Fruit fly (Drosophila melanogaster): Measurements from ENCODE around the gene Pka-C3.

The Pka-C3 gene

dm6 chr3L:15988039-15988546 lies 33.5 kb upstream of the Pka-C3 start, which contains the start of gene Hip14:
Hip14 (plus strand) TSS chr3L:15988236.
- TF ChIP-seq bab1 (GFP tag; optimal IDR thresholded peaks at IDR 0.05) (peak; percentile 11), cnc (optimal IDR thresholded peaks at IDR 0.05) (no peak), ovo (GFP tag; optimal IDR thresholded peaks at IDR 0.05) (no peak), Crg-1 (GFP tag; optimal IDR thresholded peaks at IDR 0.05) (peak; percentile 10), CG33017 (tag; optimal IDR thresholded peaks at IDR 0.05) (peak; percentile 16), Clk (GFP tag; optimal IDR thresholded peaks at IDR 0.05) (no peak), toe (GFP tag; optimal IDR thresholded peaks at IDR 0.05) (no peak), cic (GFP tag; optimal IDR thresholded peaks at IDR 0.05) (peak; percentile 16), tj (GFP tag; optimal IDR thresholded peaks at IDR 0.05) (no peak), CG12768 (GFP tag; optimal IDR thresholded peaks at IDR 0.05) (peak; percentile 65), CG7045 (GFP tag; optimal IDR thresholded peaks at IDR 0.05) (peak; percentile 12), pad (GFP tag; optimal IDR thresholded peaks at IDR 0.05) (peak; percentile 95), CG7101 (tag; optimal IDR thresholded peaks at IDR 0.05) (peak; percentile 58), CG11617 (GFP tag; optimal IDR thresholded peaks at IDR 0.05) (peak; percentile 51), CG5204 (GFP tag; optimal IDR thresholded peaks at IDR 0.05) (no peak), CG14711 (tag; optimal IDR thresholded peaks at IDR 0.05) (peak; percentile 24), CG1620 (GFP tag; optimal IDR thresholded peaks at IDR 0.05) (peak; percentile 25)

dm6 chr3L:15987635-15988034 lies 33.0 kb upstream of the Pka-C3 start, which contains the start of gene PolD1:
PolD1 (minus strand) TSS chr3L:15987815.
- TF ChIP-seq kay (GFP tag; ENCODE audit: borderline replicate concordance) (no peak), CG1620 (GFP tag; optimal IDR thresholded peaks at IDR 0.05) (no peak), cic (GFP tag; optimal IDR thresholded peaks at IDR 0.05) (no peak), CG5204 (GFP tag; optimal IDR thresholded peaks at IDR 0.05) (no peak), CG7101 (tag; optimal IDR thresholded peaks at IDR 0.05) (no peak), CG33017 (tag; optimal IDR thresholded peaks at IDR 0.05) (no peak), CG14711 (tag; optimal IDR thresholded peaks at IDR 0.05) (no peak), CG11617 (GFP tag; optimal IDR thresholded peaks at IDR 0.05) (no peak), cnc (optimal IDR thresholded peaks at IDR 0.05) (no peak), Mnt (GFP tag; optimal IDR thresholded peaks at IDR 0.05) (no peak), bab1 (GFP tag; optimal IDR thresholded peaks at IDR 0.05) (no peak), Crg-1 (GFP tag; optimal IDR thresholded peaks at IDR 0.05) (no peak), toe (GFP tag; optimal IDR thresholded peaks at IDR 0.05) (no peak), ovo (GFP tag; optimal IDR thresholded peaks at IDR 0.05) (no peak), CG7045 (GFP tag; optimal IDR thresholded peaks at IDR 0.05) (no peak), CG12768 (GFP tag; optimal IDR thresholded peaks at IDR 0.05) (no peak), Clk (GFP tag; optimal IDR thresholded peaks at IDR 0.05) (no peak)

- peak; percentile 99 for TF ChIP-seq CG7045 (GFP tag; optimal IDR thresholded peaks at IDR 0.05)
- TF ChIP-seq CG1620 (GFP tag; optimal IDR thresholded peaks at IDR 0.05), result peak; percentile 97
- TF ChIP-seq pad (GFP tag; optimal IDR thresholded peaks at IDR 0.05), result peak; percentile 95
- TF ChIP-seq CG14711 (tag; optimal IDR thresholded peaks at IDR 0.05), result peak; percentile 98
- TF ChIP-seq Hr96 (GFP tag; optimal IDR thresholded peaks at IDR 0.05), result peak; percentile 95
- TF ChIP-seq kay (GFP tag; ENCODE audit: borderline replicate concordance), result no peak
- peak; percentile 98 for TF ChIP-seq CG33017 (tag; optimal IDR thresholded peaks at IDR 0.05)
- peak; percentile 99 for TF ChIP-seq Clk (GFP tag; optimal IDR thresholded peaks at IDR 0.05)
- TF ChIP-seq toe (GFP tag; optimal IDR thresholded peaks at IDR 0.05), result peak; percentile 99
- no peak for TF ChIP-seq cnc (optimal IDR thresholded peaks at IDR 0.05)
- TF ChIP-seq Crg-1 (GFP tag; optimal IDR thresholded peaks at IDR 0.05), result peak; percentile 97
- peak; percentile 98 for TF ChIP-seq ovo (GFP tag; optimal IDR thresholded peaks at IDR 0.05)
- peak; percentile 93 for TF ChIP-seq cic (GFP tag; optimal IDR thresholded peaks at IDR 0.05)
- peak; percentile 95 for TF ChIP-seq Mnt (GFP tag; optimal IDR thresholded peaks at IDR 0.05)
- peak; percentile 99 for TF ChIP-seq CG7101 (tag; optimal IDR thresholded peaks at IDR 0.05)
- peak; percentile 99 for TF ChIP-seq CG11617 (GFP tag; optimal IDR thresholded peaks at IDR 0.05)
- peak; percentile 99 for TF ChIP-seq CG12768 (GFP tag; optimal IDR thresholded peaks at IDR 0.05)
- peak; percentile 97 for TF ChIP-seq CG5204 (GFP tag; optimal IDR thresholded peaks at IDR 0.05)
- peak; percentile 93 for TF ChIP-seq tj (GFP tag; optimal IDR thresholded peaks at IDR 0.05)
- peak; percentile 99 for TF ChIP-seq bab1 (GFP tag; optimal IDR thresholded peaks at IDR 0.05)
These were observed 28.3 kb upstream of the Pka-C3 start, which contains the start of the genes brm and Arl1 for dm6 chr3L:15982783-15983432. brm (minus strand) TSS chr3L:15982869. Arl1 (plus strand) TSS chr3L:15983135.

DNA sequence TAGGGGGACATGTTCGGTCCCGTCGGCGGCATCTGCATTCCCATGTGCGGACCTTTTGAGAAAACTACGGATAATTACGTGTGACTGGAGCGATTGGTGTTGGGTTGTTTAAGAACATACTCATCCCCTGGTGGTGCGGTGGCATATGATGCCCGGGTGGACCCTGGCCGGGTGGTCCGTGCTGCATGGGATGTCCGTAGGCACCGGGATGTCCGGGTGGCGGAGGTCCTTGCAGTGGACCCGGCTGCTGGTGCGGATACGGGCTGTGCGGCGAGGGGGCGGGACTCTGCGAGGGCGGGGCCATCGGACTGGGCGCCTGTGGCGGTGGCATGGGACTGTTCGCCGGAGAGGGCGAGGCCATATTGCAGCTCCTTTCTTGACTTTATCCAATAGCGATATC lies 27.6 kb upstream of the Pka-C3 start:
- no peak for TF ChIP-seq kay (GFP tag; ENCODE audit: borderline replicate concordance)
- no peak for TF ChIP-seq pad (GFP tag; optimal IDR thresholded peaks at IDR 0.05)
- TF ChIP-seq ovo (GFP tag; optimal IDR thresholded peaks at IDR 0.05), result no peak
- no peak for TF ChIP-seq Hr96 (GFP tag; optimal IDR thresholded peaks at IDR 0.05)
- no peak for TF ChIP-seq bab1 (GFP tag; optimal IDR thresholded peaks at IDR 0.05)
- no peak for TF ChIP-seq Crg-1 (GFP tag; optimal IDR thresholded peaks at IDR 0.05)
- TF ChIP-seq CG14711 (tag; optimal IDR thresholded peaks at IDR 0.05), result no peak
- TF ChIP-seq CG12768 (GFP tag; optimal IDR thresholded peaks at IDR 0.05), result no peak
- no peak for TF ChIP-seq CG7101 (tag; optimal IDR thresholded peaks at IDR 0.05)
- TF ChIP-seq toe (GFP tag; optimal IDR thresholded peaks at IDR 0.05), result no peak
- no peak for TF ChIP-seq Mnt (GFP tag; optimal IDR thresholded peaks at IDR 0.05)
- TF ChIP-seq cic (GFP tag; optimal IDR thresholded peaks at IDR 0.05), result no peak
- no peak for TF ChIP-seq CG11617 (GFP tag; optimal IDR thresholded peaks at IDR 0.05)
- no peak for TF ChIP-seq tj (GFP tag; optimal IDR thresholded peaks at IDR 0.05)
- TF ChIP-seq cnc (optimal IDR thresholded peaks at IDR 0.05), result no peak
- TF ChIP-seq CG1620 (GFP tag; optimal IDR thresholded peaks at IDR 0.05), result no peak
- TF ChIP-seq CG33017 (tag; optimal IDR thresholded peaks at IDR 0.05), result no peak
- no peak for TF ChIP-seq CG5204 (GFP tag; optimal IDR thresholded peaks at IDR 0.05)
- no peak for TF ChIP-seq Clk (GFP tag; optimal IDR thresholded peaks at IDR 0.05)

DNA sequence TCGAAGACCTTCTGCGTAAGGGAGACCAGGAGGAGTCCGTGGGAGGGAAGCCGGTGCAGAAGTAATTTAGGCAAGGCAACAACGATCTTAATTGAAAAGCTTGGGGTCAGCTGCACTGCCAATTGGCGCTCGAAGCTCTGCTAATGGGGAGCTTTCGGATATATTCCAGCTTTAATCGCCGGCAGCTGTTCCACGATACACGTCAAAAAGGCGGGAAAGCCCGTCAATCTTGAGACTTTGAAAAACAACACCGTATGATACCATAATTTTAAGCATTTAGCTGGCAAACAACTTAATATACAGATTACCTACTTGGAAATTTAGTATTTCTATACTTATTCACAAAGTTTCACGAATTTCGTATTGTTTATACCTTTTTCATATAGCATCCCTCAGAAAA lies 26.8 kb upstream of the Pka-C3 start:
- TF ChIP-seq ovo (GFP tag; optimal IDR thresholded peaks at IDR 0.05), result no peak
- no peak for TF ChIP-seq toe (GFP tag; optimal IDR thresholded peaks at IDR 0.05)
- no peak for TF ChIP-seq bab1 (GFP tag; optimal IDR thresholded peaks at IDR 0.05)
- TF ChIP-seq CG7101 (tag; optimal IDR thresholded peaks at IDR 0.05), result no peak
- TF ChIP-seq pad (GFP tag; optimal IDR thresholded peaks at IDR 0.05), result no peak
- no peak for TF ChIP-seq Mnt (GFP tag; optimal IDR thresholded peaks at IDR 0.05)
- TF ChIP-seq CG12768 (GFP tag; optimal IDR thresholded peaks at IDR 0.05), result no peak
- TF ChIP-seq CG11617 (GFP tag; optimal IDR thresholded peaks at IDR 0.05), result no peak
- no peak for TF ChIP-seq cic (GFP tag; optimal IDR thresholded peaks at IDR 0.05)
- TF ChIP-seq CG33017 (tag; optimal IDR thresholded peaks at IDR 0.05), result no peak
- no peak for TF ChIP-seq CG1620 (GFP tag; optimal IDR thresholded peaks at IDR 0.05)
- no peak for TF ChIP-seq kay (GFP tag; ENCODE audit: borderline replicate concordance)
- no peak for TF ChIP-seq cnc (optimal IDR thresholded peaks at IDR 0.05)
- no peak for TF ChIP-seq CG5204 (GFP tag; optimal IDR thresholded peaks at IDR 0.05)
- no peak for TF ChIP-seq CG7045 (GFP tag; optimal IDR thresholded peaks at IDR 0.05)

All from whole organism, adult.